Fruit fly (Drosophila melanogaster): ENCODE results near the gene lz.

lz gene

dm6 chrX:9284024-9284738, at the start of gene lz (continued):
- no peak for TF ChIP-seq gcm (GFP tag; optimal IDR thresholded peaks at IDR 0.05)
- TF ChIP-seq cad (GFP tag; optimal IDR thresholded peaks at IDR 0.05) = no peak
- no peak for TF ChIP-seq ro (GFP tag; IDR thresholded peaks at IDR 0.05)
- TF ChIP-seq cwo (GFP tag; optimal IDR thresholded peaks at IDR 0.05) = no peak
- TF ChIP-seq CG2875 (GFP tag; optimal IDR thresholded peaks at IDR 0.05) = no peak
- TF ChIP-seq CG12219 (GFP tag; optimal IDR thresholded peaks at IDR 0.05) = no peak
- no peak for TF ChIP-seq CG8944 (GFP tag; optimal IDR thresholded peaks at IDR 0.05)
- TF ChIP-seq CG12071 (GFP tag; optimal IDR thresholded peaks at IDR 0.05) = no peak
- TF ChIP-seq Ada2b (GFP tag; IDR thresholded peaks at IDR 0.05) = no peak
- no peak for TF ChIP-seq psq (GFP tag; optimal IDR thresholded peaks at IDR 0.05)
- TF ChIP-seq CG10959 (GFP tag; IDR thresholded peaks at IDR 0.05) = no peak
- TF ChIP-seq CG5953 (GFP tag; IDR thresholded peaks at IDR 0.05) = no peak
- no peak for TF ChIP-seq CG12659 (GFP tag; optimal IDR thresholded peaks at IDR 0.05)
- TF ChIP-seq CG4730 (GFP tag; IDR thresholded peaks at IDR 0.05) = no peak
- no peak for TF ChIP-seq ind (GFP tag; optimal IDR thresholded peaks at IDR 0.05)
- TF ChIP-seq fru (optimal IDR thresholded peaks at IDR 0.05) = no peak
- TF ChIP-seq insv (GFP tag; optimal IDR thresholded peaks at IDR 0.05) = peak; percentile 30 to 92
- peak in 1 of 2 experiments; percentile 52 for TF ChIP-seq tll (GFP tag; optimal IDR thresholded peaks at IDR 0.05)
- no peak for TF ChIP-seq Hsf (GFP tag; optimal IDR thresholded peaks at IDR 0.05)
- TF ChIP-seq CG1832 (GFP tag; optimal IDR thresholded peaks at IDR 0.05) = peak; percentile 63
- no peak for TF ChIP-seq pfk (GFP tag; optimal IDR thresholded peaks at IDR 0.05)
- no peak for TF ChIP-seq CG18764 (GFP tag; optimal IDR thresholded peaks at IDR 0.05)
- no peak for TF ChIP-seq Hmx (GFP tag; optimal IDR thresholded peaks at IDR 0.05)
- TF ChIP-seq CG15696 (tag; optimal IDR thresholded peaks at IDR 0.05) = no peak
- no peak for TF ChIP-seq CG8388 (GFP tag; optimal IDR thresholded peaks at IDR 0.05)
- TF ChIP-seq CG12299 (tag; optimal IDR thresholded peaks at IDR 0.05) = no peak
- no peak for TF ChIP-seq Doc3 (GFP tag; IDR thresholded peaks at IDR 0.05; ENCODE audit: partially characterized antibody)
- no peak for TF ChIP-seq Fer3 (tag; optimal IDR thresholded peaks at IDR 0.05)
- peak; percentile 16; the same call in 1 of the 2 replicates for TF ChIP-seq hbn (GFP tag; IDR thresholded peaks at IDR 0.05; ENCODE audit: partially characterized antibody)
- TF ChIP-seq Bdp1 (GFP tag; optimal IDR thresholded peaks at IDR 0.05) = no peak
- TF ChIP-seq CG14860 (GFP tag; IDR thresholded peaks at IDR 0.05; ENCODE audit: partially characterized antibody) = no peak
- TF ChIP-seq mam (GFP tag; optimal IDR thresholded peaks at IDR 0.05) = no peak
- TF ChIP-seq Dad (GFP tag; optimal IDR thresholded peaks at IDR 0.05) = no peak
- no peak for TF ChIP-seq Fer2 (tag; optimal IDR thresholded peaks at IDR 0.05)
- TF ChIP-seq jing (GFP tag; optimal IDR thresholded peaks at IDR 0.05) = peak; percentile 47
- TF ChIP-seq sisA (GFP tag; IDR thresholded peaks at IDR 0.05) = no peak
- TF ChIP-seq crol (GFP tag; IDR thresholded peaks at IDR 0.05) = no peak
- TF ChIP-seq Trl (optimal IDR thresholded peaks at IDR 0.05) = peak; percentile 89 to 96
- TF ChIP-seq Trl (GFP tag; optimal IDR thresholded peaks at IDR 0.05) = no peak
- TF ChIP-seq CG17802 (tag; optimal IDR thresholded peaks at IDR 0.05) = no peak
- no peak for TF ChIP-seq caup (GFP tag; optimal IDR thresholded peaks at IDR 0.05; ENCODE audit: severe bottlenecking)
- no peak for TF ChIP-seq Lim3 (GFP tag; IDR thresholded peaks at IDR 0.05)
- TF ChIP-seq CG2116 (GFP tag; optimal IDR thresholded peaks at IDR 0.05) = no peak
- TF ChIP-seq Elba2 (GFP tag; optimal IDR thresholded peaks at IDR 0.05) = peak; percentile 43
- TF ChIP-seq Nf-YB (GFP tag; optimal IDR thresholded peaks at IDR 0.05) = peak; percentile 100
- TF ChIP-seq ttk (GFP tag; IDR thresholded peaks at IDR 0.05) = no peak
- TF ChIP-seq tx (GFP tag; optimal IDR thresholded peaks at IDR 0.05) = no peak
- no peak for TF ChIP-seq CG31365 (tag; optimal IDR thresholded peaks at IDR 0.05)
- TF ChIP-seq yki (optimal IDR thresholded peaks at IDR 0.05) = peak; percentile 73
- no peak for TF ChIP-seq CG17829 (tag; optimal IDR thresholded peaks at IDR 0.05)
- TF ChIP-seq CG18476 (GFP tag; optimal IDR thresholded peaks at IDR 0.05) = no peak

Data from whole organism, embryonic.